Fruit fly (Drosophila melanogaster) whole organism, prepupa: ENCODE results near the gene CG3868.

Source experiments
- CG4318 ChIP-seq: fragments of 200-800 bp; sonication (Bioruptor generic); optimal IDR thresholded peaks from 3 replicates; lab custom pipeline; 2017; ENCODE audit warnings: missing biosample characterization, mild to moderate bottlenecking, missing genetic modification characterization
- CG6163 ChIP-seq: fragments of 200-800 bp; sonication (Bioruptor generic); IDR thresholded peaks from 3 replicates; pipeline ENCODE4 v1.3.6; 2022; ENCODE audit warnings: missing biosample characterization, missing genetic modification characterization
- CG6276 ChIP-seq: fragments of 200-800 bp; sonication (Bioruptor generic); optimal IDR thresholded peaks from 2 replicates; lab custom pipeline; 2017; ENCODE audit warnings: missing biosample characterization, mild to moderate bottlenecking, missing genetic modification characterization
- CG6792 ChIP-seq: fragments of 200-800 bp; sonication (Bioruptor generic); optimal IDR thresholded peaks from 3 replicates; lab custom pipeline; 2016; ENCODE audit warnings: missing biosample characterization, missing genetic modification characterization
- CG6808 ChIP-seq: fragments of 200-800 bp; sonication (Bioruptor generic); optimal IDR thresholded peaks from 3 replicates; lab custom pipeline; 2017; ENCODE audit warnings: missing biosample characterization, missing genetic modification characterization, mild to moderate bottlenecking, moderate library complexity, missing genetic modification reagents

- TF ChIP-seq CG6276 (GFP tag; lab: Kevin White, UChicago): no peak
- no peak for TF ChIP-seq CG6808 (GFP tag; lab: Kevin White, UChicago)
- no peak for TF ChIP-seq CG6792 (GFP tag; lab: Kevin White, UChicago)
- TF ChIP-seq CG4318 (GFP tag; lab: Kevin White, UChicago): no peak
- TF ChIP-seq CG6163 (GFP tag; lab: Robert Waterston, UW): peak; percentile 67
Measured at dm6 chr3L:14409419-14410145, 7.1 kb upstream of the CG3868 start, which contains the start of gene stwl.
